Fruit fly (Drosophila melanogaster) whole organism, adult: Measurements from ENCODE around the gene CG7276.

Experiments
- CG11617 ChIP-seq: fragments of 200-800 bp; sonication (Bioruptor generic); optimal IDR thresholded peaks from 2 replicates; lab custom pipeline; 2017; ENCODE audit warnings: mild to moderate bottlenecking, missing biosample characterization, missing genetic modification reagents, missing genetic modification characterization
- CG12768 ChIP-seq: fragments of 200-800 bp; sonication (Bioruptor generic); optimal IDR thresholded peaks from 2 replicates; lab custom pipeline; 2017; ENCODE audit warnings: missing biosample characterization, missing genetic modification characterization, mild to moderate bottlenecking, moderate library complexity, missing genetic modification reagents
- CG14711 ChIP-seq: fragments of 200-800 bp; sonication (Bioruptor generic); optimal IDR thresholded peaks from 2 replicates; lab custom pipeline; 2018; ENCODE audit warnings: missing biosample characterization, mild to moderate bottlenecking, missing genetic modification characterization, moderate library complexity
- CG1620 ChIP-seq: fragments of 200-800 bp; sonication (Bioruptor generic); optimal IDR thresholded peaks from 2 replicates; lab custom pipeline; 2016; ENCODE audit warnings: missing biosample characterization, missing genetic modification characterization
- CG33017 ChIP-seq: fragments of 200-800 bp; sonication (Bioruptor generic); optimal IDR thresholded peaks from 2 replicates; lab custom pipeline; 2018; ENCODE audit warnings: missing biosample characterization, mild to moderate bottlenecking, missing genetic modification characterization, moderate library complexity
- CG5204 ChIP-seq: fragments of 200-800 bp; sonication (Bioruptor generic); optimal IDR thresholded peaks from 2 replicates; lab custom pipeline; 2016; ENCODE audit warnings: missing biosample characterization, missing genetic modification characterization
- CG7045 ChIP-seq: fragments of 200-800 bp; sonication (Bioruptor generic); optimal IDR thresholded peaks from 2 replicates; lab custom pipeline; 2017; ENCODE audit warnings: missing biosample characterization, mild to moderate bottlenecking, missing genetic modification characterization
- CG7101 ChIP-seq: fragments of 200-800 bp; sonication (Bioruptor generic); optimal IDR thresholded peaks from 2 replicates; lab custom pipeline; 2018; ENCODE audit warnings: missing biosample characterization, mild to moderate bottlenecking, missing genetic modification characterization, moderate library complexity
- Clk ChIP-seq: fragments of 200-800 bp; sonication (Bioruptor generic); optimal IDR thresholded peaks from 2 replicates; lab custom pipeline; 2017; ENCODE audit warnings: missing biosample characterization, missing genetic modification characterization
- Crg-1 ChIP-seq: fragments of 200-800 bp; sonication (Bioruptor generic); optimal IDR thresholded peaks from 2 replicates; lab custom pipeline; 2016; ENCODE audit warnings: missing biosample characterization, missing genetic modification characterization
- Hr96 ChIP-seq: fragments of 200-800 bp; sonication (Bioruptor generic); optimal IDR thresholded peaks from 2 replicates; lab custom pipeline; 2016; ENCODE audit warnings: missing biosample characterization, missing genetic modification characterization
- Mnt ChIP-seq: fragments of 200-800 bp; sonication (Bioruptor generic); optimal IDR thresholded peaks from 2 replicates; lab custom pipeline; 2016; ENCODE audit warnings: missing biosample characterization, mild to moderate bottlenecking, missing genetic modification characterization
- bab1 ChIP-seq: fragments of 200-800 bp; sonication (Bioruptor generic); optimal IDR thresholded peaks from 3 replicates; lab custom pipeline; 2019; ENCODE audit warnings: missing biosample characterization, mild to moderate bottlenecking, missing genetic modification characterization, moderate library complexity
- cic ChIP-seq: fragments of 200-800 bp; sonication (Bioruptor generic); optimal IDR thresholded peaks from 2 replicates; lab custom pipeline; 2017; ENCODE audit warnings: missing biosample characterization, mild to moderate bottlenecking, missing genetic modification characterization, moderate library complexity
- cnc ChIP-seq, 2 experiments: fragments of >200 bp; optimal IDR thresholded peaks; 2 replicates each; lab custom pipeline; 2017
- kay ChIP-seq: fragments of 200-800 bp; sonication (Bioruptor generic); peaks from one replicate; lab custom pipeline; 2016; ENCODE audit warnings: missing biosample characterization, missing genetic modification characterization, borderline replicate concordance
- ovo ChIP-seq: fragments of 200-800 bp; sonication (Bioruptor generic); optimal IDR thresholded peaks from 2 replicates; lab custom pipeline; 2016; ENCODE audit warnings: missing biosample characterization, missing genetic modification characterization
- pad ChIP-seq: fragments of 200-800 bp; sonication (Bioruptor generic); optimal IDR thresholded peaks from 3 replicates; lab custom pipeline; 2017; ENCODE audit warnings: missing biosample characterization, missing genetic modification characterization, mild to moderate bottlenecking, moderate library complexity, missing genetic modification reagents
- tj ChIP-seq: fragments of 200-800 bp; sonication (Bioruptor generic); optimal IDR thresholded peaks from 3 replicates; lab custom pipeline; 2017; ENCODE audit warnings: missing biosample characterization, mild to moderate bottlenecking, missing genetic modification characterization, moderate library complexity
- toe ChIP-seq: fragments of 200-800 bp; sonication (Bioruptor generic); optimal IDR thresholded peaks from 2 replicates; lab custom pipeline; 2016; ENCODE audit warnings: missing biosample characterization, missing genetic modification characterization

CG7276 gene

DNA sequence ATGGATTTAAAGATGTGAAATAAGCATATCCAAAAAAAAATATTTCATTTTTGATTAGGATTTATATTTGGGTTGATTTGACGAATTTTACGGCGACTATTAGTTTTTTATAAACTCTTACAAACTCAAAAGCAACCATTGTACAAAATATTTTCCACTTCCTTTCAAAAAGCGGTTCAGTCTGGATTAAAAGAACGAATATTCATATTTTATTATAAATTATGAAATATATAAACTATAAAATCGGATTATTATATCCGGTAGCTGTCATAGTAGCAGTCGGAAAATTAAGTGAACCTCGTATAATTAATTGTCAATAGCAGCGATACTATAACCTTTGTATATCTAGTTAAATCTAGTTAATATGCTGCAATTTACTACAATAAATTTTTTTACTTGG is 2.6 kb upstream of the CG7276 start, which contains the start of gene CG12355:
Gene CG12355 (minus strand): TSS at position 101 of the 400 bp plus-strand sequence.
- TF ChIP-seq cnc (optimal IDR thresholded peaks at IDR 0.05; lab: Kevin White, UChicago): no peak

DNA sequence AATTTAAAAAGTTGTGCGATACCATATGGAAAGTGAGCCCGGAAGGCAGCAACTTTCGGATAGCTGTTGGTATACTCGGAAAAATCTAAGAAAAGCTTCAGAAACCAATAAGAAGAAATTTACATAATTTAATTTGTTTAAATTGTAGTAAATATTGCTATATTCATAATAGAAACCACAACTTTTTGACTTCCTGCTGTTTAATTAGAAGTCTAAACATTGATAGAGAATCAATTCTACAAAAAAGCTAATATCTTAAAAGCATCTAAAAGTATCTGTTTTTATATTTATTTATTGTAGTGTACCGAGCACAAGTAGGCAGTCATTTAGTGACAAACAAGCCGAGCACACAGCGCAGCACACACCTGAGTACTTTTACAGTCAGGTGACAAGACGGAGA is 1.7 kb upstream of the CG7276 start, which contains the start of gene CG13455:
Gene CG13455 (plus strand): TSS at position 301 of the 400 bp plus-strand sequence.
- TF ChIP-seq Clk (GFP tag; lab: Kevin White, UChicago) (no peak), CG11617 (GFP tag; lab: Kevin White, UChicago) (no peak), CG1620 (GFP tag; lab: Kevin White, UChicago) (no peak)

DNA sequence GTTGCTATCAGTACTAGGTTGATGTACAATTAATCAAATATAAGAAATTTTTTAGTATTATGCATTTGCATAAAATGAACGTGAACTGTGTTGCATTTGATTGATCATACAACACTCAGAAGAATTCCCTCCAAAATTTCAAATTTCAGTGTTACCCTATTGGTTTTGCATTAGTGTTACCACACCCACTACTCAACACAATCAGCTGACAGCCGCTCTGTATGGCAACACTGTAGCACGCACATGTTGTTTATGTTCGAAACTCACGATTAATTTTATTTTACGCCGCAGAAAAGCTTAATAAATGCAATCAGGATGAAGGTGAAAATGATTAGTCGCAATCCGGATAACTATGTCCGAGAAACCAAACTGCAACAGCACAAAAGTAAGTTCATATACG is 743 bp downstream of the CG7276 start, which contains the start of gene CG7275:
Gene CG7275 (plus strand): TSS at position 215 of the 400 bp plus-strand sequence.
- TF ChIP-seq CG1620 (GFP tag; lab: Kevin White, UChicago): no peak
- peak; percentile 97 for TF ChIP-seq Mnt
- peak; percentile 88 for TF ChIP-seq bab1 (GFP tag; lab: Kevin White, UChicago)
- TF ChIP-seq cic (GFP tag; lab: Kevin White, UChicago): peak; percentile 50
- no peak for TF ChIP-seq CG7101

DNA sequence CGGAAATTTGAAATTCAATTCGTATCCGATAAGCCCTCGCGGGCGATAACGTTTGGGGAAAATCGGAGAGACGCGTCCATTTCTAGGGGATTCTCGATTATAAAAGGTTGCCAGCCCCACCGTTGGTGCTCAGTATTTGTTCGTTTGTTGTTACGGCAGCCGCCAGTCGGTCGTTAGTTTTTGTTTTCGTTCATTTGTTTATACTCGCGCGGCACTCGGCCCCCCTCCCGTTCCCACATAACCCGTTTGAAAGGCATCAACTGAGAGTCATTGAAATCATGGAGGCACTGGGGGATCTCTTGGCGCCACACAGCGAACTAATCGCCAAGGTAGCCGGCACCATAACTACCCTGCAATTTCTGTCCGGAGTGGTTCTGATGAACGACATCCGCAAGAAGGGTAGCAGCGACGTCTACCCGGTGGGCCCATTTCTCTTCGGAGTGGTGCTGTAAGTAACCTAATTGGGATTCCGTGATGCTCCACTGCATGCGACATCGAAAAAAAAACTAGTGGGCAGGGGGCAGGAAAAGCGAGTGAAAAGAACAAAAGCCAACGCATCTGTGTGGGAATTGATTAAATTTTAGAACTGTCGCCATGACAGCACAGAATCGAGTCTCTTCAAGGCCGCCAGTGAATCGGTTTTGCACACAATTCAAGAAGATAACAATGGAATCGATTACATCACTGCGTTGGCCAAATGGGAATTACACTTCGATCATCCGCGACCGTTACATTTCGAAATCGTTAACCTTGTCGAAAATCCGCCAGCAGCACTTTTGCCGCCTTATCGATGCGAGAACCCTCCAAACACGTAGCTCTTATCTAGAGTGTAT is 3.0 kb downstream of the CG7276 start, which contains the start of gene CG7272:
Gene CG7272 (plus strand): TSS at position 126 of the 833 bp plus-strand sequence.
- TF ChIP-seq CG14711 (tag; lab: Kevin White, UChicago) (no peak), CG33017 (tag; lab: Kevin White, UChicago) (peak; percentile 21), Crg-1 (peak; percentile 0), CG5204 (GFP tag; lab: Kevin White, UChicago) (no peak), Mnt (peak; percentile 74), CG7045 (GFP tag; lab: Kevin White, UChicago) (no peak), CG7101 (peak; percentile 22), CG11617 (GFP tag; lab: Kevin White, UChicago) (peak; percentile 16), bab1 (GFP tag; lab: Kevin White, UChicago) (no peak), cic (GFP tag; lab: Kevin White, UChicago) (peak; percentile 82), tj (no peak), Hr96 (no peak), CG1620 (GFP tag; lab: Kevin White, UChicago) (no peak), cnc (optimal IDR thresholded peaks at IDR 0.05; lab: Kevin White, UChicago) (peak in 1 of 2 experiments; percentile 63), CG12768 (GFP tag; lab: Kevin White, UChicago) (peak; percentile 43)

DNA sequence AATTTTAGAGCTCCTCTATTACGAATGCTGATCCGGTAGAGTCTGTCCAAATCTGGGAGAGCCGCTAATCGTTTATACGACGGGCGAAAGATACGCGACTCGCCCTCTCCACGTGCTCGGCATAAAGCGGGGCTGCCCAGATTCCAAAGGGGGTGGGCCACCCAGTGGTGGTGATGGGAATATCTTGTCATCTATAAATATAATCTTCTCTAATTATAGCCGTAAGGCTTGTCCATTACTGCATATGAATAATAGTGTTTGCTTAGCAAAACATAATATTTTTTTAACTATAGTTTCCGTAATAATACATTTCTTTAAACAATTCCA is 3.6 kb downstream of the CG7276 start:
- TF ChIP-seq CG12768 (GFP tag; lab: Kevin White, UChicago) (peak; percentile 27), pad (GFP tag; lab: Kevin White, UChicago) (no peak), Crg-1 (no peak), Mnt (peak; percentile 60), tj (no peak), CG14711 (tag; lab: Kevin White, UChicago) (no peak), CG7045 (GFP tag; lab: Kevin White, UChicago) (no peak), bab1 (GFP tag; lab: Kevin White, UChicago) (no peak), CG11617 (GFP tag; lab: Kevin White, UChicago) (no peak), kay (GFP tag; lab: Kevin White, UChicago) (no peak), toe (GFP tag; lab: Kevin White, UChicago) (no peak), cic (GFP tag; lab: Kevin White, UChicago) (peak; percentile 9), ovo (GFP tag; lab: Kevin White, UChicago) (no peak), CG5204 (GFP tag; lab: Kevin White, UChicago) (no peak)

DNA sequence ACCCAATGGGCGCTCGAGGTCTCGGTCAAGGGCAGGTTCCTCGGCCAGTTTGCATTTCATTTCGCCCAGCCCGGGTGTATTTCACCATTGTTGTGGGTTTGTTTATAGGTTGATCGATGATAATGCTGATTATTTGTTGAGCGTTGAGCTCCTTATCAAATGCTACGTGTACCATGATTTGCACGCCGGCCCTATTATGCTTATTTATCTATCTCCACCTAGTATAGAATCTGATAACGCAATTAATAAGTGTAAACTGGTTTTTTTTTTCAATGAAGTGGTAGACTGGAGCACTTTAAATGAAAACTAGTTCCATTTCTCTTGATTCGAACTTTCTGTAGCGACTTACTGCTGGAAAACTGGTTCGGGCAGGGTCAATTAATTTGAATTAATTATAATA is 4.3 kb downstream of the CG7276 start:
- TF ChIP-seq toe (GFP tag; lab: Kevin White, UChicago): no peak
- TF ChIP-seq cic (GFP tag; lab: Kevin White, UChicago): peak; percentile 8

DNA sequence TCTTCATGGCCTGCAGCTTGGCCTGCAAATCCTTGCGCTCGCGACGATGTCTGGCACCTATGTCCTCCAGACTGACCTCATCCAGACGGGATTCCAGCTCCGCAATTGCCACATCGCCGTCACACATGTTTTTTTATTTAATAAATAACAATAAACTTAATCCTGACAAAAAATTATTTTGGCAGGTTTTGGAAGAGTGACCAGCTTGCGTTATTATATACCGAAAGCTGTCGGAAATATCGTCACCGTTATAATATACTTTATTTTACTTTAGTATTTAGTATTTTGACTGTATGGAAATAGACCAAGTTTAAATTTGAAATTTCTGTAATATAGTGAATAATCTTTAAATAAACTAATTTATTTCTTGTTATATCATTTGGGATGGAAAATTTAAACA is 6.7 kb downstream of the CG7276 start, which contains the start of gene CG7857:
Gene CG7857 (minus strand): TSS at position 208 of the 400 bp plus-strand sequence.
- TF ChIP-seq CG7101: no peak
- no peak for TF ChIP-seq CG5204 (GFP tag; lab: Kevin White, UChicago)
- no peak for TF ChIP-seq Clk (GFP tag; lab: Kevin White, UChicago)
- TF ChIP-seq CG7045 (GFP tag; lab: Kevin White, UChicago): no peak
- TF ChIP-seq bab1 (GFP tag; lab: Kevin White, UChicago): no peak
- TF ChIP-seq kay (GFP tag; lab: Kevin White, UChicago): no peak
- no peak for TF ChIP-seq CG1620 (GFP tag; lab: Kevin White, UChicago)
- no peak for TF ChIP-seq cic (GFP tag; lab: Kevin White, UChicago)
- TF ChIP-seq CG33017 (tag; lab: Kevin White, UChicago): no peak
- TF ChIP-seq CG14711 (tag; lab: Kevin White, UChicago): no peak
- TF ChIP-seq toe (GFP tag; lab: Kevin White, UChicago): no peak
- no peak for TF ChIP-seq tj
- no peak for TF ChIP-seq Hr96
